Worm (Caenorhabditis elegans) whole organism, late embryonic: Measurements from ENCODE around the gene F23F12.12.

ENCODE experiments used
- ama-1 ChIP-seq: fragments of 150-350 bp; optimal IDR thresholded peaks from 2 replicates; lab custom pipeline; 2014
- ceh-31 ChIP-seq: sonication (generic microtip); optimal IDR thresholded peaks from 2 replicates; lab custom pipeline; 2016; ENCODE audit warnings: missing genetic modification characterization, missing compliant biosample characterization
- ceh-34 ChIP-seq: sonication (generic microtip); optimal IDR thresholded peaks from 2 replicates; lab custom pipeline; 2016; ENCODE audit warnings: mild to moderate bottlenecking, missing genetic modification characterization, missing compliant biosample characterization
- ceh-6 ChIP-seq: fragments of 200-800 bp; sonication (Bioruptor generic); optimal IDR thresholded peaks from 2 replicates; lab custom pipeline; 2018; ENCODE audit warnings: mild to moderate bottlenecking, missing genetic modification characterization, missing compliant biosample characterization
- ceh-9 ChIP-seq: sonication (generic microtip); optimal IDR thresholded peaks from 2 replicates; lab custom pipeline; 2016; ENCODE audit warnings: mild to moderate bottlenecking, missing genetic modification characterization, inconsistent platforms, missing compliant biosample characterization
- elt-2 ChIP-seq: sonication (generic microtip); optimal IDR thresholded peaks from 2 replicates; lab custom pipeline; 2016; ENCODE audit warnings: missing genetic modification reagents, missing genetic modification characterization, missing compliant biosample characterization
- hlh-30 ChIP-seq: sonication (generic microtip); optimal IDR thresholded peaks from 2 replicates; lab custom pipeline; 2017; ENCODE audit warnings: antibody characterized with exemption, missing genetic modification characterization, missing compliant biosample characterization; ENCODE audit not compliant: insufficient read depth
- lim-6 ChIP-seq: sonication (generic microtip); optimal IDR thresholded peaks from 2 replicates; lab custom pipeline; 2016; ENCODE audit warnings: missing genetic modification characterization, missing compliant biosample characterization
- nhr-11 ChIP-seq: fragments of 150-350 bp; optimal IDR thresholded peaks from 2 replicates; lab custom pipeline; 2014; ENCODE audit warnings: missing biosample characterization, missing genetic modification characterization
- pat-9 ChIP-seq: fragments of 200-800 bp; sonication (Bioruptor generic); optimal IDR thresholded peaks from 2 replicates; lab custom pipeline; 2018; ENCODE audit warnings: mild to moderate bottlenecking, missing genetic modification characterization, moderate library complexity, missing compliant biosample characterization
- pha-4 ChIP-seq: fragments of 150-350 bp; optimal IDR thresholded peaks from 2 replicates; lab custom pipeline; 2018; ENCODE audit warnings: missing biosample characterization, missing genetic modification reagents, missing genetic modification characterization
- syd-9 ChIP-seq: sonication (generic microtip); optimal IDR thresholded peaks from 2 replicates; lab custom pipeline; 2016; ENCODE audit warnings: mild to moderate bottlenecking, missing genetic modification characterization, moderate library complexity, missing compliant biosample characterization
- unc-86 ChIP-seq: sonication (generic microtip); optimal IDR thresholded peaks from 2 replicates; lab custom pipeline; 2016; ENCODE audit warnings: missing genetic modification characterization, missing compliant biosample characterization

- TF ChIP-seq ceh-9 (tag; lab: Kevin White, UChicago) (no peak), elt-2 (tag; lab: Kevin White, UChicago) (no peak), hlh-30 (tag; lab: Kevin White, UChicago) (no peak), ceh-6 (GFP tag; lab: Kevin White, UChicago) (no peak), syd-9 (tag; lab: Kevin White, UChicago) (no peak), ceh-31 (tag; lab: Kevin White, UChicago) (no peak), pha-4 (tag; lab: Kevin White, UChicago) (no peak), unc-86 (tag; lab: Kevin White, UChicago) (no peak), lim-6 (no peak), pat-9 (tag; lab: Kevin White, UChicago) (no peak), ama-1 (lab: Kevin White, UChicago) (no peak), nhr-11 (no peak), ceh-34 (tag; lab: Kevin White, UChicago) (no peak)
These were observed 18.4 kb upstream of the F23F12.12 start, which contains the start of gene rpt-3 for ce11 chrIII:6489493-6489892.
